Fruit fly (Drosophila melanogaster) whole organism: Measurements from ENCODE around the gene Arl4.

ENCODE experiments used
- CG8478 ChIP-seq: fragments of >200 bp; optimal IDR thresholded peaks from 2 replicates; lab custom pipeline; 2018; ENCODE audit warnings: inconsistent platforms
- Dll ChIP-seq: fragments of >200 bp; optimal IDR thresholded peaks from 2 replicates; lab custom pipeline; 2017
- EcR ChIP-seq, 2 experiments: fragments of >200 bp; optimal IDR thresholded peaks; 2 replicates each; lab custom pipeline; 2017; ENCODE audit warnings: missing biosample characterization in 2 of 2, missing genetic modification characterization in 2 of 2, missing genetic modification reagents in 2 of 2
- pan ChIP-seq: fragments of >200 bp; optimal IDR thresholded peaks from 2 replicates; lab custom pipeline; 2017
- psq ChIP-seq: fragments of >200 bp; optimal IDR thresholded peaks from 2 replicates; lab custom pipeline; 2017
- usp ChIP-seq: fragments of >200 bp; optimal IDR thresholded peaks from 2 replicates; lab custom pipeline; 2017; ENCODE audit warnings: missing biosample characterization, missing genetic modification characterization, mixed read lengths

The Arl4 gene

DNA sequence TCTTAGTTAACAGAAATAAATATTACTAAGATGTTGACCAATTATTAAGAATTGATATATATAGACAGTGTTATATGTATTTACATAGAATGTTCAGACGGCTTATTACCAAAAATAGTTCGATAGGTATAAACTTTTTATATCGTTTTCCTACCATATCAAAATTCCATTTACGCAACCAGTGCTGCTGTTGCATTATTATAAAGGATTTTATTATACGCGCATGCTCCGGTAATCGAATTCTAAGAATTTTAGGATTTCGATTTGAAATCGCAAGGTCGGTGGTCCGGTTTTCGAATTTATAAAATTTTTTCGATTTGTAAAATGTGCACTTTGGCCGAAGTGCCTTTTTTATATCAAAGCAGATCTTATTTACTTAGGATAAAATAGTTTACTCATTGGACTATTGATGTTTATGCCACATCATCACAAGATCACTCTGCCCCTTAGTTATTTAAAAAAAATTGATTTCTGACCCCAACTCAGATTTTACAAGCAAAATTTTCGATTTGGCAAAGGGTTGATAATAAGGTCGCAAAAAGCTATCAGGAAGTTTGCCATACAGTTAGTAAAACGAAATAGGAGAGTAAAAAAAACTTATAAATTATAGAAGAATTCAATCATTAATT is 49.4 kb downstream of the Arl4 start, which contains the start of gene Ank:
Gene Ank, minus strand, starts transcription at position 206 of the 629 bp plus-strand sequence.
- TF ChIP-seq EcR (GFP tag; optimal IDR thresholded peaks at IDR 0.05; lab: Kevin White, UChicago) (no peak), pan (lab: Kevin White, UChicago) (no peak), usp (GFP tag; lab: Kevin White, UChicago) (no peak)

DNA sequence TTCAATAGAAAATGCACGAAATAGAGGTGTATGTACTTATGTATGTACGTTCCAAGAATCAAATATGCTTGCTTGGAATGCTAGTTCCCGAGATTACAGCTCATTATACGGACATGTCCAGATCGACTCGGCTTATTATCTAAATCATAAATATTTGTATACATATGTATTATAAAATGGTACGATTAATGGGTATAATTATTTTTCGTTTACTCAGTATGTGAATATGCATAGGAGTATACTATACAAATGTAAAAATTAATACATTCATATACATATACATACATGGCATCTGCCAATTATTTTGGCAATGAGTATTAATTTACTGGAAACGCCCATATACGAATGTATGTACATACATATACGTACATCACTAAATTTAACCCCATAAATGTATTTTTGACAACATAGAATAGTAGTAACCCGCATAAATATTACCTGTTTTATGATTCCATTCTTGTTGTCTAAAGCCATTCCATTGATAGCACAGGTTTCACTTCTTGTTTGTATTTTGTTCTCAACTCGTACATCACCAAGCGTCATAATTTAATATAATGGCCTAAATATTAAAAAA is 50.2 kb downstream of the Arl4 start:
- TF ChIP-seq pan (lab: Kevin White, UChicago) (no peak), Dll (lab: Kevin White, UChicago) (no peak), CG8478 (no peak), psq (lab: Kevin White, UChicago) (no peak), usp (GFP tag; lab: Kevin White, UChicago) (no peak), EcR (GFP tag; optimal IDR thresholded peaks at IDR 0.05; lab: Kevin White, UChicago) (no peak)
